Fruit fly (Drosophila melanogaster) whole organism, wandering third instar larva: ENCODE results near the gene CG16779.
A peak's percentile ranks its signal among the peaks of the same experiment; 100 is the strongest.

Experiments
- Dif ChIP-seq: fragments of 200-275, 200-300 bp; sonication (Bioruptor generic); optimal IDR thresholded peaks from 2 replicates; lab custom pipeline; 2018; ENCODE audit warnings: missing biosample characterization, missing genetic modification characterization; ENCODE audit not compliant: partially characterized antibody
- Hr83 ChIP-seq: fragments of 200-300 bp; sonication (Bioruptor generic); optimal IDR thresholded peaks from 2 replicates; lab custom pipeline; 2016; ENCODE audit warnings: missing biosample characterization, mild to moderate bottlenecking, missing genetic modification characterization, moderate library complexity; ENCODE audit not compliant: poor library complexity, severe bottlenecking
- Mio ChIP-seq: sonication (Bioruptor generic); optimal IDR thresholded peaks from 2 replicates; lab custom pipeline; 2016; ENCODE audit warnings: missing biosample characterization, missing genetic modification characterization
- Rel ChIP-seq, 2 experiments: fragments of 200-800 bp; sonication (Bioruptor generic) in 1 of 2; optimal IDR thresholded peaks; 2 replicates in 1 of 2; 3 replicates in 1 of 2; lab custom pipeline; 2016 to 2019; ENCODE audit warnings: mild to moderate bottlenecking in 2 of 2, missing biosample characterization in 2 of 2, missing genetic modification characterization in 2 of 2, moderate library complexity in 1 of 2
- ey ChIP-seq: fragments of 200-800 bp; sonication (Bioruptor generic); optimal IDR thresholded peaks from 2 replicates; lab custom pipeline; 2016; ENCODE audit warnings: missing biosample characterization, missing genetic modification characterization

DNA sequence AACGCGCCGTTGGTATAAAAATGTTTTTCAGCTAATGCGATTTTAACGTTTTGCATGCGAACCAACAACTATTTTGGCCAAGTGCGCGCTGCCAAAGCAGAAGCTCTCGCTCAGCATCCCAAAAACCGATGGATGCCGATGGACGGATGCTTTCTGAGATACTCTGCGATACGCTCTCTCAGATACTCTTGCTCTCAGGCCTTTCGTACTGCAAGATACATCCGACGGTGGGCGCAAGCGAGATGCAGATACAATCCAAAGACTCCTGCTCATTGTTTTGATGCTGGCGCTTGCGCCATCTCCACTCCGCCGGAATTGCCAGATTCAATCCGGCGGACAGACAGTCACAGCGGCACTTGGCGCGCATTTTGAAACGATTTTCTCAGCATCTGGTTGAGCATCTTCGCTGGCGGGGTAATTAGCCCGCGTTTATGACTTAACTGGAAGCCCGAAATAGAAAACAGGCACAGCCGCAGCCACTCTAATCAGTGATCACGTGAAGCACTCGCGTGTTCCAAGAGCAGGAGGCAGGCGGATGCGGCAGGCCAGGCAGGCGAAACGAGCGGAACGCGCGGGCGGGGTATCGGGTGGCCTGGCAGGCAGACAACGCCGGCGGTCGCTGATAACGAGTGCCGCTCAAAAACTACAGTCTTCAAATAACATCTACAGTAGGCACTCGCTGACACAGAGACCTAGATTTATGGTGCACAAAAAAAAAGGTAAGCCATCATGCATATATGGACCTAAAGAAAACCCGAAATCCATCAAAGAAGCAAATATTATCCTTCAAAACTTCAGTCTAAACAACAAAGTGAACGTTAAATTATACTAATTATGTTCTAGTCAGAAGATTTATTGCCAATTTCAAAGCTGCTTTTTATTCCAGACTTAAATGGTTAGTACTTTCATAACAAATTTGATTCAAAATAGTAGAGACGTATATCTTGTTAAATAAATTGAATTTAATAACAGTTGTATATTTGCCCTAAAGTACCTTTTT, at the start of gene CG16779:
- TF ChIP-seq ey (GFP tag; lab: Kevin White, UChicago), result no peak
- TF ChIP-seq Rel (GFP tag; optimal IDR thresholded peaks at IDR 0.05; lab: Kevin White, UChicago), result no peak
- TF ChIP-seq Rel (tag; optimal IDR thresholded peaks at IDR 0.05; lab: Kevin White, UChicago), result no peak
- TF ChIP-seq Mio (GFP tag; lab: Kevin White, UChicago), result no peak
- peak; percentile 36 for TF ChIP-seq Dif
- TF ChIP-seq Hr83 (GFP tag; lab: Kevin White, UChicago), result no peak
